Fruit fly (Drosophila melanogaster): ENCODE results near the gene smog.

smog gene

DNA sequence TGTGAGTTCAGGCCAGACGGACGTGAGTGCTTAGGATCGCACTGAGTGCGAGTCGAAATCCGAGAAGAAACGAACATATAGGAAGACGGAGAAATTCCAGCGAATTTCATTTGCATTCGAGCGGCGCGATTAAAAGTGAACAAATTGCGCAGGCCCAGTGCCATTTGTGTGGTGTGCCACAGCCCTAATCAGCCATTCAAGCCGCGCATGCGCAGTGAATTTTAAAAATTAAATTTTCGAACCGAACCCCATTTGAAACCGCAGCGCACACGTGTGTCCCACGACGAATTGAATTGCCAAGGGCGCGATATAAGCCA is 39.7 kb upstream of the smog start (continued):
- TF ChIP-seq CG9215 (GFP tag; IDR thresholded peaks at IDR 0.05): no peak
- 0 out of 3 replicates have a peak, but pooled peaks have one; percentile 14 for TF ChIP-seq ken (GFP tag; IDR thresholded peaks at IDR 0.05)
- TF ChIP-seq CG31441 (GFP tag; IDR thresholded peaks at IDR 0.05): no peak
- no peak for TF ChIP-seq CG15514 (GFP tag; optimal IDR thresholded peaks at IDR 0.05)
- TF ChIP-seq lbe (GFP tag; optimal IDR thresholded peaks at IDR 0.05): no peak
- no peak for TF ChIP-seq stwl (tag; optimal IDR thresholded peaks at IDR 0.05)
- TF ChIP-seq CG11247 (GFP tag; IDR thresholded peaks at IDR 0.05): no peak
- TF ChIP-seq shn (GFP tag; optimal IDR thresholded peaks at IDR 0.05): no peak
- no peak for TF ChIP-seq mld (GFP tag; IDR thresholded peaks at IDR 0.05; ENCODE audit: partially characterized antibody)
- TF ChIP-seq hb (GFP tag; IDR thresholded peaks at IDR 0.05; ENCODE audit: partially characterized antibody): 0 out of 3 replicates have a peak, but pooled peaks have one; percentile 21
- no peak for TF ChIP-seq CG4424 (GFP tag; optimal IDR thresholded peaks at IDR 0.05)
- TF ChIP-seq ind (GFP tag; optimal IDR thresholded peaks at IDR 0.05): no peak
- no peak for TF ChIP-seq CG4282 (GFP tag; optimal IDR thresholded peaks at IDR 0.05)
- TF ChIP-seq rib (GFP tag; IDR thresholded peaks at IDR 0.05): no peak
- TF ChIP-seq CG2129 (GFP tag; IDR thresholded peaks at IDR 0.05; ENCODE audit: partially characterized antibody): no peak
- TF ChIP-seq tll (GFP tag; optimal IDR thresholded peaks at IDR 0.05): no peak
- no peak for TF ChIP-seq dati (GFP tag; IDR thresholded peaks at IDR 0.05)
- peak; percentile 22 for TF ChIP-seq da (GFP tag; optimal IDR thresholded peaks at IDR 0.05)
- TF ChIP-seq Doc3 (GFP tag; IDR thresholded peaks at IDR 0.05; ENCODE audit: partially characterized antibody): no peak
- TF ChIP-seq cwo (GFP tag; optimal IDR thresholded peaks at IDR 0.05): peak; percentile 6
- TF ChIP-seq salm (tag; optimal IDR thresholded peaks at IDR 0.05): no peak
- TF ChIP-seq tx (GFP tag; optimal IDR thresholded peaks at IDR 0.05): no peak
- 0 out of 2 replicates have a peak, but pooled peaks have one; percentile 30 for TF ChIP-seq CG5953 (GFP tag; IDR thresholded peaks at IDR 0.05)
- TF ChIP-seq CG10366 (GFP tag; IDR thresholded peaks at IDR 0.05): no peak
- no peak for TF ChIP-seq HLH54F (GFP tag; optimal IDR thresholded peaks at IDR 0.05)
- no peak for TF ChIP-seq Dbx (GFP tag; IDR thresholded peaks at IDR 0.05)
- TF ChIP-seq grn (GFP tag; optimal IDR thresholded peaks at IDR 0.05): no peak
- no peak for TF ChIP-seq CrebB (tag; optimal IDR thresholded peaks at IDR 0.05)
- TF ChIP-seq CG17802 (tag; optimal IDR thresholded peaks at IDR 0.05): no peak
- TF ChIP-seq vvl (GFP tag; IDR thresholded peaks at IDR 0.05): peak; percentile 74
- TF ChIP-seq Six4 (GFP tag; optimal IDR thresholded peaks at IDR 0.05): no peak
- no peak for TF ChIP-seq CG6689 (GFP tag; IDR thresholded peaks at IDR 0.05)
- TF ChIP-seq scrt (GFP tag; optimal IDR thresholded peaks at IDR 0.05): no peak
- no peak for TF ChIP-seq tap (tag; optimal IDR thresholded peaks at IDR 0.05)
- TF ChIP-seq Hsf (GFP tag; optimal IDR thresholded peaks at IDR 0.05): no peak
- no peak for TF ChIP-seq chm (GFP tag; IDR thresholded peaks at IDR 0.05)
- no peak for TF ChIP-seq Trl (optimal IDR thresholded peaks at IDR 0.05)
- TF ChIP-seq Trl (GFP tag; optimal IDR thresholded peaks at IDR 0.05): no peak
- no peak for TF ChIP-seq CG15011 (GFP tag; optimal IDR thresholded peaks at IDR 0.05)

DNA sequence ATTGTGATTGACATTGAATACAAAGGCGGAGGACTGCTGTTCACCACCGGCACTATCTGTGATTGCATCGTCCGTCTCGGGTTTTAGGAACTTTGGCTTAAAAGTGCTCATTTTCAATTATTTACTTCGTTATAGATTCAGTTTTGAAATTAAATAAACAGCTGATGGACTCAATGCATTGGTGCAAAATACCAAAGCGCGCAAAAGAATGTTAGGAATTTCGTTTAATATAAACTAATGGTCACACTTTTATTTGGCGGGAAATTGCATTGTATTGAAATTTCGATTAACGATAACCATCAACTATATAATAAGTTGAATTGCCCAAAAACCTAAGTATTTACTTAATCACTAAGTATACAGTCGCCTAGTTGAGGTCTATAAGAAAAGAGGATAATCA is 34.6 kb upstream of the smog start, which contains the start of gene CG3225:
Gene CG3225 (minus strand): TSS at position 190 of the 400 bp plus-strand sequence.
- TF ChIP-seq CG13894 (tag; optimal IDR thresholded peaks at IDR 0.05) (no peak), lmd (GFP tag; IDR thresholded peaks at IDR 0.05) (no peak), NC2β (GFP tag; optimal IDR thresholded peaks at IDR 0.05) (no peak), zfh2 (GFP tag; optimal IDR thresholded peaks at IDR 0.05) (no peak), twi (tag; optimal IDR thresholded peaks at IDR 0.05) (no peak), chinmo (GFP tag; IDR thresholded peaks at IDR 0.05; ENCODE audit: partially characterized antibody) (peak; percentile 66; the same call in 1 of the 4 replicates), B-H2 (GFP tag; optimal IDR thresholded peaks at IDR 0.05) (no peak), CG6689 (GFP tag; IDR thresholded peaks at IDR 0.05) (no peak), CG9797 (GFP tag; optimal IDR thresholded peaks at IDR 0.05) (peak; percentile 82), usp (GFP tag; optimal IDR thresholded peaks at IDR 0.05) (no peak), CG16813 (GFP tag; IDR thresholded peaks at IDR 0.05; ENCODE audit: partially characterized antibody) (0 out of 3 replicates have a peak, but pooled peaks have one; percentile 27), NC2α (GFP tag; optimal IDR thresholded peaks at IDR 0.05) (no peak), fd102C (GFP tag; optimal IDR thresholded peaks at IDR 0.05) (no peak), CG15269 (tag; optimal IDR thresholded peaks at IDR 0.05) (no peak), yki (optimal IDR thresholded peaks at IDR 0.05) (no peak), Ssrp (tag; optimal IDR thresholded peaks at IDR 0.05) (no peak), Ptx1 (GFP tag; IDR thresholded peaks at IDR 0.05) (no peak)
